Worm (Caenorhabditis elegans): ENCODE data around the gene arf-5.

DNA sequence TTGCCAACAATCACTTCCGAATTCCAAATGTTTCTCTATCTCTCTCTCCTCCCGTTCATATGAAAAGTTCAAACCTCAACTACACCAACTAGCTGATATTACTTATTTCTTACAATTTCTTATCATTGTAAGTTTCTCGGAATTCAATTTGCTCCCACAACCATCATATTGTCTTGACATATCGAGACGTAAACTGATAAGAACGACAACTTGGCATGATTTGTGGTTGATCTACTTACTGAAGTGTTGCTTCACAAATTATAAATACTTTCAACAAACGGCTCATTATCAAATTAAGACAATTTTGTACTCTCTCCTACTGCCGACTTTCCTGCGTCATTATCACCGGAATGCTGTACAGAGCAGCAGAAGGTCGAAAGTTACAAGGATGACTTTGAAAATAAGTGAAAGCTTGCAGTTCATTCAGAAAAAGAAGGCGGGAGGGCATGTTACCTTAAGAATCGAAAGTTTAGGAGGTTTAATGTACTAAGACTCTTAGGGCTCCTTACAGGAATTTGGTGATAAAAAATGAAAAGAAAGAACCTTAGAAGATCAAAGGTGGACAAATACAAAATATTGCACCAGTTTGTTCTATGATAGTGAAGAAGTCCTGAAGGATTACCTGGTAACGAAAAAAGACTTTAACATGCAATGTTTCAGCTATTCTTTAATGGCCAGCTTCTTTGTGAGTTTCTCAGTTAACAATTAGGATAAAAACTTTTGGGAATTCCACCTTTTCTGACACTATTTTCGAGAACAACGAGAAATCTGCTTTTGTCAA is 50.0 kb downstream of the arf-5 start:
- no peak for TF ChIP-seq dao-5 (tag; optimal IDR thresholded peaks at IDR 0.05)
- TF ChIP-seq him-1 (tag; optimal IDR thresholded peaks at IDR 0.05) = no peak

All from whole organism, L4/young adult.